Fruit fly (Drosophila melanogaster) whole organism, prepupa: ENCODE results near the gene CecB.
A peak's percentile ranks its signal among the peaks of the same experiment; 100 is the strongest.

Experiments
- Blimp-1 ChIP-seq: fragments of 200-800 bp; sonication (Bioruptor generic); optimal IDR thresholded peaks from 3 replicates; lab custom pipeline; 2017; ENCODE audit warnings: missing biosample characterization, missing genetic modification characterization, mild to moderate bottlenecking, moderate library complexity, missing genetic modification reagents
- CG10631 ChIP-seq: fragments of 200-800 bp; sonication (Bioruptor generic); optimal IDR thresholded peaks from 2 replicates; lab custom pipeline; 2016; ENCODE audit warnings: missing biosample characterization, missing genetic modification characterization
- CG10669 ChIP-seq: fragments of 200-800 bp; sonication (Bioruptor generic); optimal IDR thresholded peaks from 3 replicates; lab custom pipeline; 2018; ENCODE audit warnings: missing biosample characterization, mild to moderate bottlenecking, missing genetic modification characterization, moderate library complexity
- CG11294 ChIP-seq: fragments of 200-800 bp; sonication (Bioruptor generic); IDR thresholded peaks from 2 replicates; pipeline ENCODE4 v1.3.6; 2022; ENCODE audit warnings: missing biosample characterization, missing genetic modification characterization
- CG15336 ChIP-seq: fragments of 200-800 bp; sonication (Bioruptor generic); IDR thresholded peaks from 2 replicates; pipeline ENCODE4 v1.3.6; 2022; ENCODE audit warnings: missing biosample characterization, missing genetic modification characterization
- CG16779 ChIP-seq: fragments of 200-800 bp; sonication (Bioruptor generic); optimal IDR thresholded peaks from 3 replicates; lab custom pipeline; 2017; ENCODE audit warnings: missing biosample characterization, mild to moderate bottlenecking, missing genetic modification characterization
- CG31627 ChIP-seq: fragments of 200-800 bp; sonication (Bioruptor generic); optimal IDR thresholded peaks from 3 replicates; lab custom pipeline; 2016; ENCODE audit warnings: missing biosample characterization, missing genetic modification characterization
- CG32006 ChIP-seq: fragments of 200-800 bp; sonication (Bioruptor generic); optimal IDR thresholded peaks from 3 replicates; lab custom pipeline; 2017; ENCODE audit warnings: missing biosample characterization, mild to moderate bottlenecking, missing genetic modification characterization
- CG4318 ChIP-seq: fragments of 200-800 bp; sonication (Bioruptor generic); optimal IDR thresholded peaks from 3 replicates; lab custom pipeline; 2017; ENCODE audit warnings: missing biosample characterization, mild to moderate bottlenecking, missing genetic modification characterization
- CG6163 ChIP-seq: fragments of 200-800 bp; sonication (Bioruptor generic); IDR thresholded peaks from 3 replicates; pipeline ENCODE4 v1.3.6; 2022; ENCODE audit warnings: missing biosample characterization, missing genetic modification characterization
- CG6276 ChIP-seq: fragments of 200-800 bp; sonication (Bioruptor generic); optimal IDR thresholded peaks from 2 replicates; lab custom pipeline; 2017; ENCODE audit warnings: missing biosample characterization, mild to moderate bottlenecking, missing genetic modification characterization
- CG6808 ChIP-seq: fragments of 200-800 bp; sonication (Bioruptor generic); optimal IDR thresholded peaks from 3 replicates; lab custom pipeline; 2017; ENCODE audit warnings: missing biosample characterization, missing genetic modification characterization, mild to moderate bottlenecking, moderate library complexity, missing genetic modification reagents
- CG7368 ChIP-seq: fragments of 200-800 bp; sonication (Bioruptor generic); optimal IDR thresholded peaks from 3 replicates; lab custom pipeline; 2016; ENCODE audit warnings: missing biosample characterization, missing genetic modification characterization
- CG8319 ChIP-seq: fragments of 200-800 bp; sonication (Bioruptor generic); optimal IDR thresholded peaks from 3 replicates; lab custom pipeline; 2016; ENCODE audit warnings: missing biosample characterization, missing genetic modification characterization
- CG8632 ChIP-seq: fragments of 200-800 bp; sonication (Bioruptor generic); optimal IDR thresholded peaks from 3 replicates; lab custom pipeline; 2016; ENCODE audit warnings: missing biosample characterization, missing genetic modification characterization
- CG9139 ChIP-seq: fragments of 200-800 bp; sonication (Bioruptor generic); optimal IDR thresholded peaks from 3 replicates; lab custom pipeline; 2017; ENCODE audit warnings: missing biosample characterization, mild to moderate bottlenecking, missing genetic modification characterization
- Eip78C ChIP-seq: fragments of 200-800 bp; sonication (Bioruptor generic); peaks from one replicate; lab custom pipeline; 2016; ENCODE audit warnings: missing biosample characterization, missing genetic modification characterization
- Eip93F ChIP-seq: fragments of 200-800 bp; sonication (Bioruptor generic); optimal IDR thresholded peaks from 2 replicates; lab custom pipeline; 2016; ENCODE audit warnings: missing biosample characterization, mild to moderate bottlenecking, missing genetic modification characterization
- Ets96B ChIP-seq: fragments of 200-800 bp; optimal IDR thresholded peaks from 2 replicates; lab custom pipeline; 2019; ENCODE audit warnings: missing biosample characterization, mild to moderate bottlenecking, missing genetic modification characterization, moderate library complexity
- Gug ChIP-seq: fragments of 200-800 bp; sonication (Bioruptor generic); IDR thresholded peaks from 2 replicates; pipeline ENCODE4 v1.3.6; 2022; ENCODE audit warnings: missing biosample characterization, missing genetic modification characterization
- Hr38 ChIP-seq: sonication (Bioruptor generic); optimal IDR thresholded peaks from 2 replicates; lab custom pipeline; 2016; ENCODE audit warnings: missing biosample characterization, missing genetic modification characterization
- Lpt ChIP-seq: fragments of 200-800 bp; sonication (Bioruptor generic); optimal IDR thresholded peaks from 3 replicates; lab custom pipeline; 2016; ENCODE audit warnings: missing biosample characterization, missing genetic modification characterization
- Met ChIP-seq: fragments of 200-800 bp; sonication (Bioruptor generic); optimal IDR thresholded peaks from 3 replicates; lab custom pipeline; 2016; ENCODE audit warnings: missing biosample characterization, missing genetic modification characterization
- OdsH ChIP-seq: fragments of 200-800 bp; sonication (Bioruptor generic); optimal IDR thresholded peaks from 3 replicates; lab custom pipeline; 2016; ENCODE audit warnings: missing biosample characterization, missing genetic modification characterization
- Sox102F ChIP-seq: fragments of 200-800 bp; sonication (Bioruptor generic); optimal IDR thresholded peaks from 2 replicates; lab custom pipeline; 2016; ENCODE audit warnings: missing biosample characterization, mild to moderate bottlenecking, missing genetic modification characterization
- Sox14 ChIP-seq: fragments of 200-800 bp; sonication (Bioruptor generic); optimal IDR thresholded peaks from 3 replicates; lab custom pipeline; 2016; ENCODE audit warnings: missing biosample characterization, missing genetic modification characterization
- acj6 ChIP-seq: fragments of 200-800 bp; sonication (Bioruptor generic); optimal IDR thresholded peaks from 3 replicates; lab custom pipeline; 2016; ENCODE audit warnings: missing biosample characterization, missing genetic modification characterization
- dac ChIP-seq: fragments of 200-800 bp; sonication (Bioruptor generic); optimal IDR thresholded peaks from 2 replicates; lab custom pipeline; 2017; ENCODE audit warnings: missing biosample characterization, mild to moderate bottlenecking, missing genetic modification characterization
- eg ChIP-seq: fragments of 200-800 bp; sonication (Bioruptor generic); IDR thresholded peaks from 3 replicates; pipeline ENCODE4 v1.3.6; 2022; ENCODE audit warnings: missing biosample characterization, missing genetic modification characterization
- esn ChIP-seq: fragments of 200-800 bp; sonication (Bioruptor generic); optimal IDR thresholded peaks from 2 replicates; lab custom pipeline; 2016; ENCODE audit warnings: missing biosample characterization, mild to moderate bottlenecking, missing genetic modification characterization, moderate library complexity
- fd59A ChIP-seq: fragments of 200-800 bp; sonication (Bioruptor generic); optimal IDR thresholded peaks from 2 replicates; lab custom pipeline; 2017; ENCODE audit warnings: missing biosample characterization, mild to moderate bottlenecking, missing genetic modification characterization, missing genetic modification reagents
- fd85E ChIP-seq: fragments of 200-800 bp; sonication (Bioruptor generic); optimal IDR thresholded peaks from 3 replicates; lab custom pipeline; 2016; ENCODE audit warnings: missing biosample characterization, missing genetic modification characterization
- fkh ChIP-seq: fragments of 200-800 bp; sonication (Bioruptor generic); optimal IDR thresholded peaks from 3 replicates; lab custom pipeline; 2017; ENCODE audit warnings: missing biosample characterization, mild to moderate bottlenecking, missing genetic modification characterization, moderate library complexity
- net ChIP-seq: fragments of 200-800 bp; sonication (Bioruptor generic); optimal IDR thresholded peaks from 3 replicates; lab custom pipeline; 2016; ENCODE audit warnings: missing biosample characterization, missing genetic modification characterization
- salr ChIP-seq, 2 experiments: fragments of 200-800 bp; sonication (Bioruptor generic); optimal IDR thresholded peaks; 3 replicates each; lab custom pipeline; 2016 to 2018; ENCODE audit warnings: missing biosample characterization in 2 of 2, missing genetic modification characterization in 2 of 2, mild to moderate bottlenecking in 1 of 2
- spab ChIP-seq: fragments of 200-800 bp; sonication (Bioruptor generic); optimal IDR thresholded peaks from 2 replicates; lab custom pipeline; 2017; ENCODE audit warnings: missing biosample characterization, mild to moderate bottlenecking, missing genetic modification characterization, missing genetic modification reagents
- svp ChIP-seq: fragments of 200-800 bp; sonication (Bioruptor generic); peaks from one replicate; lab custom pipeline; 2016; ENCODE audit warnings: missing biosample characterization, missing genetic modification characterization
- topi ChIP-seq: fragments of 200-800 bp; sonication (Bioruptor generic); optimal IDR thresholded peaks from 3 replicates; lab custom pipeline; 2016; ENCODE audit warnings: missing biosample characterization, missing genetic modification characterization

The CecB gene

dm6 chr3R:30208766-30209484 is 4.7 kb downstream of the CecB start, which contains the start of gene RpS7 (continued):
- TF ChIP-seq Blimp-1 (GFP tag; lab: Kevin White, UChicago) (peak; percentile 49), CG6808 (GFP tag; lab: Kevin White, UChicago) (peak; percentile 72), CG6276 (GFP tag; lab: Kevin White, UChicago) (peak; percentile 39), CG32006 (GFP tag; lab: Kevin White, UChicago) (no peak), Lpt (no peak), eg (GFP tag; lab: Robert Waterston, UW) (peak; percentile 79), CG10631 (GFP tag; lab: Kevin White, UChicago) (peak; percentile 56), CG11294 (GFP tag; lab: Robert Waterston, UW) (no peak), dac (GFP tag; lab: Kevin White, UChicago) (no peak), CG8319 (GFP tag; lab: Kevin White, UChicago) (peak; percentile 61), Ets96B (tag; lab: Kevin White, UChicago) (peak; percentile 39), spab (peak; percentile 50), topi (GFP tag; lab: Kevin White, UChicago) (peak; percentile 73), CG31627 (GFP tag; lab: Kevin White, UChicago) (peak; percentile 47), Eip93F (GFP tag; lab: Kevin White, UChicago) (no peak), Met (GFP tag; lab: Kevin White, UChicago) (peak; percentile 59), svp (peak; percentile 84), net (GFP tag; lab: Kevin White, UChicago) (peak; percentile 75), fd85E (GFP tag; lab: Kevin White, UChicago) (peak; percentile 57)

dm6 chr3R:30208011-30208410 is 5.6 kb downstream of the CecB start:
- TF ChIP-seq net (GFP tag; lab: Kevin White, UChicago) (no peak), CG10631 (GFP tag; lab: Kevin White, UChicago) (no peak), CG6808 (GFP tag; lab: Kevin White, UChicago) (no peak), CG8632 (GFP tag; lab: Kevin White, UChicago) (no peak), Sox14 (GFP tag; lab: Kevin White, UChicago) (no peak), CG15336 (GFP tag; lab: Robert Waterston, UW) (no peak), OdsH (GFP tag; lab: Kevin White, UChicago) (no peak), CG4318 (no peak), Met (GFP tag; lab: Kevin White, UChicago) (no peak), CG9139 (GFP tag; lab: Kevin White, UChicago) (no peak), fd59A (GFP tag; lab: Kevin White, UChicago) (no peak), Sox102F (GFP tag; lab: Kevin White, UChicago) (no peak), Blimp-1 (GFP tag; lab: Kevin White, UChicago) (no peak), CG7368 (GFP tag; lab: Kevin White, UChicago) (no peak), CG32006 (GFP tag; lab: Kevin White, UChicago) (no peak), esn (GFP tag; lab: Kevin White, UChicago) (no peak), Hr38 (GFP tag; lab: Kevin White, UChicago) (no peak), Gug (no peak)

dm6 chr3R:30205946-30206345 is 7.7 kb downstream of the CecB start:
- TF ChIP-seq eg (GFP tag; lab: Robert Waterston, UW) (0 out of 3 replicates have a peak, but pooled peaks have one; percentile 10), CG32006 (GFP tag; lab: Kevin White, UChicago) (no peak), CG16779 (tag; lab: Kevin White, UChicago) (no peak), CG8319 (GFP tag; lab: Kevin White, UChicago) (no peak), salr (GFP tag; optimal IDR thresholded peaks at IDR 0.05; lab: Kevin White, UChicago) (no peak), Eip78C (GFP tag; lab: Kevin White, UChicago) (peak; percentile 4), Blimp-1 (GFP tag; lab: Kevin White, UChicago) (no peak), Ets96B (tag; lab: Kevin White, UChicago) (no peak), acj6 (GFP tag; lab: Kevin White, UChicago) (no peak), CG10669 (GFP tag; lab: Kevin White, UChicago) (no peak), fd85E (GFP tag; lab: Kevin White, UChicago) (no peak), CG15336 (GFP tag; lab: Robert Waterston, UW) (no peak), CG10631 (GFP tag; lab: Kevin White, UChicago) (no peak), esn (GFP tag; lab: Kevin White, UChicago) (peak; percentile 1), CG6276 (GFP tag; lab: Kevin White, UChicago) (no peak), fkh (GFP tag; lab: Kevin White, UChicago) (no peak), CG6163 (GFP tag; lab: Robert Waterston, UW) (no peak)
